Worm (Caenorhabditis elegans) whole organism, midembryonic: ENCODE results near the gene C50E10.1.

Experiments
- flt-1 ChIP-seq: fragments of 200-800 bp; sonication (Bioruptor generic); IDR thresholded peaks from 2 replicates; pipeline ENCODE4 v1.3.6; 2022; ENCODE audit warnings: missing genetic modification characterization, missing compliant biosample characterization
- ref-1 ChIP-seq: fragments of 200-800 bp; sonication (Bioruptor generic); conservative IDR thresholded peaks from 2 replicates; pipeline ENCODE4 v1.3.6; 2022; ENCODE audit warnings: missing genetic modification reagents, missing genetic modification characterization, missing compliant biosample characterization
- tab-1 ChIP-seq: fragments of 200-800 bp; sonication (Bioruptor generic); IDR thresholded peaks from 2 replicates; pipeline ENCODE4 v1.3.6; 2022; ENCODE audit warnings: missing genetic modification characterization, missing compliant biosample characterization
- ztf-23 ChIP-seq: fragments of 200-800 bp; sonication (Bioruptor generic); IDR thresholded peaks from 2 replicates; pipeline ENCODE4 v1.3.6; 2022; ENCODE audit warnings: missing genetic modification reagents, missing genetic modification characterization, missing compliant biosample characterization
- ztf-29 ChIP-seq: fragments of 200-800 bp; sonication (Bioruptor generic); IDR thresholded peaks from 2 replicates; pipeline ENCODE4 v1.3.6; 2022; ENCODE audit warnings: missing genetic modification reagents, missing genetic modification characterization, missing compliant biosample characterization

DNA sequence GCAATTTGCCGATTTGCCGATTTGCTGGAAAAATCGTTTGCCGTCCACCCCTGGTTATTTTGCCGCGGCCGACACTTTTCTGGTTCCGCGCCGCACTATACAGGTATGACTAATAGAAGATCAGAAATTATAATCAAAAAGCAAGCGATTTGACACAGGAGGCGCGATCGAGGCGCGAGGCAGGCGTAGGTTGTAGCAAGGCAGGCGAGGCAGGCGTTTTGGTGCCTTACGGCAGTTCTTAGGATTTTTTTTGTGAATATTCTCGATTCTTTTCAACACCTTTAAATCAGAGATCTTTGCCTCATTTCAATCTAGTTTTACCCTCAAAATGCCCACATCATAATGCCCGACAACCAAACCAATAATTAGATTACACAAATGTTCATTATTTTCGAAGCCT lies 21.9 kb upstream of the C50E10.1 start, which contains the start of gene sre-56:
- TF ChIP-seq ref-1, result no peak
- no peak for TF ChIP-seq flt-1 (GFP tag; lab: Robert Waterston, UW)
- TF ChIP-seq ztf-23 (GFP tag; lab: Robert Waterston, UW), result no peak
- no peak for TF ChIP-seq ztf-29 (GFP tag; lab: Robert Waterston, UW)
- no peak for TF ChIP-seq tab-1
